Worm (Caenorhabditis elegans) whole organism, late embryonic: ENCODE results near the gene aps-2.

Experiments
- F13H6.1 ChIP-seq: sonication (generic microtip); optimal IDR thresholded peaks from 2 replicates; lab custom pipeline; 2016; ENCODE audit warnings: missing genetic modification characterization, missing compliant biosample characterization
- ceh-18 ChIP-seq: sonication (generic microtip); optimal IDR thresholded peaks from 2 replicates; lab custom pipeline; 2016; ENCODE audit warnings: missing genetic modification characterization, missing compliant biosample characterization
- ceh-31 ChIP-seq: sonication (generic microtip); optimal IDR thresholded peaks from 2 replicates; lab custom pipeline; 2016; ENCODE audit warnings: missing genetic modification characterization, missing compliant biosample characterization
- dve-1 ChIP-seq: sonication (generic microtip); optimal IDR thresholded peaks from 2 replicates; lab custom pipeline; 2017; ENCODE audit warnings: antibody characterized with exemption, mild to moderate bottlenecking, missing genetic modification characterization, missing compliant biosample characterization
- fkh-10 ChIP-seq: fragments of 150-350 bp; optimal IDR thresholded peaks from 2 replicates; lab custom pipeline; 2014; ENCODE audit warnings: missing biosample characterization, missing genetic modification reagents, missing genetic modification characterization
- mec-3 ChIP-seq: sonication (generic microtip); optimal IDR thresholded peaks from 2 replicates; lab custom pipeline; 2016; ENCODE audit warnings: borderline replicate concordance, missing genetic modification characterization, missing compliant biosample characterization
- tbx-2 ChIP-seq: sonication (generic microtip); optimal IDR thresholded peaks from 2 replicates; lab custom pipeline; 2016; ENCODE audit warnings: missing genetic modification characterization, missing compliant biosample characterization
- tbx-7 ChIP-seq: sonication (generic microtip); optimal IDR thresholded peaks from 2 replicates; lab custom pipeline; 2016; ENCODE audit warnings: missing genotype, missing genetic modification characterization, missing compliant biosample characterization

ce11 chrX:4490400-4490799 lies 32.3 kb downstream of the aps-2 start:
- TF ChIP-seq mec-3 = no peak
- no peak for TF ChIP-seq dve-1 (tag; lab: Kevin White, UChicago)
- no peak for TF ChIP-seq F13H6.1
- no peak for TF ChIP-seq ceh-18 (tag; lab: Kevin White, UChicago)
- no peak for TF ChIP-seq fkh-10 (GFP tag; lab: Kevin White, UChicago)
- no peak for TF ChIP-seq ceh-31 (tag; lab: Kevin White, UChicago)
- no peak for TF ChIP-seq tbx-2 (tag; lab: Kevin White, UChicago)
- TF ChIP-seq tbx-7 (tag; lab: Kevin White, UChicago) = no peak
